Worm (Caenorhabditis elegans) whole organism, L1 larva: ENCODE results near the gene amx-1.

Source experiments
- C04F5.9 ChIP-seq: sonication (generic microtip); optimal IDR thresholded peaks from 2 replicates; lab custom pipeline; 2016; ENCODE audit warnings: missing genetic modification characterization, missing compliant biosample characterization
- C34B4.2 ChIP-seq: sonication (generic microtip); optimal IDR thresholded peaks from 2 replicates; lab custom pipeline; 2017; ENCODE audit warnings: mild to moderate bottlenecking, missing genetic modification characterization, missing compliant biosample characterization
- F16B12.6 ChIP-seq: fragments of 150-350 bp; optimal IDR thresholded peaks from 2 replicates; lab custom pipeline; 2014; ENCODE audit warnings: missing biosample characterization, missing genetic modification characterization
- Y116A8C.19 ChIP-seq: sonication (generic microtip); optimal IDR thresholded peaks from 2 replicates; lab custom pipeline; 2016; ENCODE audit warnings: missing compliant biosample characterization, missing genetic modification characterization, borderline replicate concordance
- alr-1 ChIP-seq: fragments of 200-800 bp; sonication (Bioruptor generic); optimal IDR thresholded peaks from 2 replicates; lab custom pipeline; 2018; ENCODE audit warnings: borderline replicate concordance, mild to moderate bottlenecking, missing genetic modification characterization, missing compliant biosample characterization
- aly-2 ChIP-seq: fragments of 150-350 bp; optimal IDR thresholded peaks from 2 replicates; lab custom pipeline; 2014; ENCODE audit warnings: missing biosample characterization, missing genetic modification characterization
- blmp-1 ChIP-seq: fragments of 150-350 bp; optimal IDR thresholded peaks from 2 replicates; lab custom pipeline; 2014; ENCODE audit warnings: missing biosample characterization, missing genetic modification characterization
- ceh-82 ChIP-seq, 3 experiments: fragments of 150-350 bp in 1 of 3; sonication (generic microtip) in 2 of 3; optimal IDR thresholded peaks; 2 replicates each; lab custom pipeline; 2014 to 2017; ENCODE audit warnings: missing biosample characterization in 3 of 3, missing genetic modification characterization in 3 of 3
- ceh-90 ChIP-seq: sonication (generic microtip); optimal IDR thresholded peaks from 2 replicates; lab custom pipeline; 2016; ENCODE audit warnings: missing genetic modification characterization, missing compliant biosample characterization
- ces-1 ChIP-seq: fragments of 150-350 bp; optimal IDR thresholded peaks from 2 replicates; lab custom pipeline; 2014; ENCODE audit warnings: missing biosample characterization, missing genetic modification reagents, missing genetic modification characterization
- dpl-1 ChIP-seq, 3 experiments: fragments of 150-350 bp in 2 of 3; sonication (generic microtip) in 1 of 3; optimal IDR thresholded peaks; 2 replicates each; lab custom pipeline; 2014 to 2017; ENCODE audit warnings: missing biosample characterization in 3 of 3, missing genetic modification characterization in 3 of 3, missing genetic modification reagents in 3 of 3
- dsc-1 ChIP-seq: sonication (generic microtip); optimal IDR thresholded peaks from 2 replicates; lab custom pipeline; 2016; ENCODE audit warnings: mild to moderate bottlenecking, missing genetic modification characterization, missing compliant biosample characterization
- efl-1 ChIP-seq, 4 experiments: fragments of 150-350 bp; optimal IDR thresholded peaks in 3 of 4; peaks in 1 of 4; 1 replicate in 1 of 4; 2 replicates in 3 of 4; lab custom pipeline; 2014; ENCODE audit warnings: missing biosample characterization in 2 of 4, missing genetic modification characterization in 2 of 4, missing genetic modification reagents in 2 of 4
- efl-3 ChIP-seq: fragments of 200-800 bp; sonication (Bioruptor generic); optimal IDR thresholded peaks from 2 replicates; lab custom pipeline; 2018; ENCODE audit warnings: mild to moderate bottlenecking, missing genetic modification characterization, missing compliant biosample characterization
- elt-2 ChIP-seq: sonication (generic microtip); optimal IDR thresholded peaks from 2 replicates; lab custom pipeline; 2016; ENCODE audit warnings: missing genetic modification characterization, mild to moderate bottlenecking, inconsistent platforms, missing compliant biosample characterization, missing genetic modification reagents
- elt-3 ChIP-seq, 6 experiments: fragments of 150-350 bp in 1 of 6; sonication (generic microtip); optimal IDR thresholded peaks; 2 replicates each; lab custom pipeline; 2017 to 2018; ENCODE audit warnings: missing biosample characterization in 6 of 6, missing genetic modification characterization in 6 of 6, inconsistent platforms in 1 of 6
- ets-5 ChIP-seq: fragments of 200-800 bp; sonication (Bioruptor generic); IDR thresholded peaks from 2 replicates; pipeline ENCODE4 v1.3.6; 2022; ENCODE audit warnings: missing genetic modification characterization, missing compliant biosample characterization
- fkh-10 ChIP-seq: sonication (generic microtip); optimal IDR thresholded peaks from 2 replicates; lab custom pipeline; 2017; ENCODE audit warnings: missing biosample characterization, missing genetic modification reagents, missing genetic modification characterization
- fkh-4 ChIP-seq: sonication (generic microtip); optimal IDR thresholded peaks from 2 replicates; lab custom pipeline; 2016; ENCODE audit warnings: missing compliant biosample characterization, missing genetic modification characterization, borderline replicate concordance
- fkh-8 ChIP-seq: sonication (generic microtip); optimal IDR thresholded peaks from 2 replicates; lab custom pipeline; 2016; ENCODE audit warnings: mild to moderate bottlenecking, missing genetic modification characterization, missing compliant biosample characterization
- fos-1 ChIP-seq: fragments of 150-350 bp; optimal IDR thresholded peaks from 2 replicates; lab custom pipeline; 2014; ENCODE audit warnings: missing biosample characterization, missing genetic modification characterization
- grh-1 ChIP-seq: fragments of 200-800 bp; sonication (Bioruptor generic); IDR thresholded peaks from 2 replicates; pipeline ENCODE4 v1.3.6; 2022; ENCODE audit warnings: missing genetic modification reagents, missing genetic modification characterization, missing compliant biosample characterization
- hlh-4 ChIP-seq: sonication (generic microtip); optimal IDR thresholded peaks from 2 replicates; lab custom pipeline; 2016; ENCODE audit warnings: mild to moderate bottlenecking, missing genetic modification characterization, missing compliant biosample characterization
- hpl-2 ChIP-seq: fragments of 150-350 bp; optimal IDR thresholded peaks from 2 replicates; lab custom pipeline; 2014; ENCODE audit warnings: missing biosample characterization, missing genetic modification reagents, missing genetic modification characterization
- isw-1 ChIP-seq: fragments of 200-800 bp; sonication (Bioruptor generic); IDR thresholded peaks from 2 replicates; pipeline ENCODE4 v1.3.6; 2022; ENCODE audit warnings: missing genetic modification characterization, missing compliant biosample characterization
- lin-15B ChIP-seq: fragments of 150-350 bp; sonication (generic microtip); optimal IDR thresholded peaks from 3 replicates; lab custom pipeline; 2014; ENCODE audit warnings: missing biosample characterization, missing genetic modification characterization
- lin-39 ChIP-seq: fragments of 150-350 bp; optimal IDR thresholded peaks from 2 replicates; lab custom pipeline; 2014; ENCODE audit warnings: missing biosample characterization, missing genetic modification reagents, missing genetic modification characterization
- lir-3 ChIP-seq: sonication (generic microtip); optimal IDR thresholded peaks from 2 replicates; lab custom pipeline; 2016; ENCODE audit warnings: mild to moderate bottlenecking, missing genetic modification characterization, moderate library complexity, missing compliant biosample characterization; ENCODE audit not compliant: poor library complexity
- mab-9 ChIP-seq: fragments of 200-800 bp; sonication (Bioruptor generic); IDR thresholded peaks from 2 replicates; pipeline ENCODE4 v1.3.6; 2022; ENCODE audit warnings: missing genetic modification reagents, missing genetic modification characterization, missing compliant biosample characterization
- mdl-1 ChIP-seq, 2 experiments: fragments of 150-350 bp; optimal IDR thresholded peaks; 2 replicates each; lab custom pipeline; 2014 to 2017; ENCODE audit warnings: missing biosample characterization in 2 of 2, missing genetic modification characterization in 2 of 2, inconsistent platforms in 1 of 2
- mef-2 ChIP-seq: fragments of 150-350 bp; optimal IDR thresholded peaks from 2 replicates; lab custom pipeline; 2014; ENCODE audit warnings: missing biosample characterization, missing genetic modification characterization
- mep-1 ChIP-seq: fragments of 150-350 bp; optimal IDR thresholded peaks from 2 replicates; lab custom pipeline; 2014; ENCODE audit warnings: missing biosample characterization, missing genetic modification characterization
- nhr-11 ChIP-seq: fragments of 150-350 bp; optimal IDR thresholded peaks from 2 replicates; lab custom pipeline; 2014; ENCODE audit warnings: missing biosample characterization, missing genetic modification characterization
- nhr-28 ChIP-seq: fragments of 150-350 bp; optimal IDR thresholded peaks from 2 replicates; lab custom pipeline; 2014; ENCODE audit warnings: missing biosample characterization, missing genetic modification characterization
- nhr-47 ChIP-seq: sonication (generic microtip); optimal IDR thresholded peaks from 2 replicates; lab custom pipeline; 2016; ENCODE audit warnings: mild to moderate bottlenecking, missing genetic modification characterization, moderate library complexity, missing compliant biosample characterization
- nhr-71 ChIP-seq: sonication (generic microtip); optimal IDR thresholded peaks from 2 replicates; lab custom pipeline; 2016; ENCODE audit warnings: mild to moderate bottlenecking, missing genetic modification characterization, moderate library complexity, missing compliant biosample characterization
- nhr-76 ChIP-seq: sonication (generic microtip); optimal IDR thresholded peaks from 2 replicates; lab custom pipeline; 2017; ENCODE audit warnings: missing biosample characterization, missing genetic modification characterization
- nhr-85 ChIP-seq: sonication (generic microtip); peaks from one replicate; lab custom pipeline; 2016; ENCODE audit warnings: missing genetic modification characterization, inconsistent platforms, missing compliant biosample characterization
- pag-3 ChIP-seq: sonication (generic microtip); optimal IDR thresholded peaks from 2 replicates; lab custom pipeline; 2017; ENCODE audit warnings: missing genetic modification characterization, mild to moderate bottlenecking, missing compliant biosample characterization, antibody characterized with exemption, borderline replicate concordance; ENCODE audit not compliant: insufficient read depth
- pqm-1 ChIP-seq: sonication (generic microtip); optimal IDR thresholded peaks from 3 replicates; lab custom pipeline; 2017; ENCODE audit warnings: missing biosample characterization, missing genetic modification characterization
- skn-1 ChIP-seq: fragments of 150-350 bp; optimal IDR thresholded peaks from 2 replicates; lab custom pipeline; 2014; ENCODE audit warnings: missing biosample characterization, missing genetic modification characterization
- snpc-4 ChIP-seq: fragments of 150-350 bp; optimal IDR thresholded peaks from 2 replicates; lab custom pipeline; 2014; ENCODE audit warnings: missing biosample characterization, missing genetic modification characterization
- sup-37 ChIP-seq: fragments of 200-800 bp; sonication (Bioruptor generic); optimal IDR thresholded peaks from 2 replicates; lab custom pipeline; 2018; ENCODE audit warnings: mild to moderate bottlenecking, missing genetic modification characterization, missing compliant biosample characterization
- tlp-1 ChIP-seq: fragments of 150-350 bp; optimal IDR thresholded peaks from 2 replicates; lab custom pipeline; 2014; ENCODE audit warnings: missing biosample characterization, missing genetic modification characterization
- unc-30 ChIP-seq: sonication (generic microtip); optimal IDR thresholded peaks from 2 replicates; lab custom pipeline; 2017; ENCODE audit warnings: missing biosample characterization, missing genetic modification characterization
- unc-62 ChIP-seq: fragments of 150-350 bp; optimal IDR thresholded peaks from 2 replicates; lab custom pipeline; 2014; ENCODE audit warnings: missing biosample characterization, missing genetic modification reagents, missing genetic modification characterization
- unc-86 ChIP-seq: sonication (generic microtip); optimal IDR thresholded peaks from 2 replicates; lab custom pipeline; 2016; ENCODE audit warnings: missing genetic modification characterization, missing compliant biosample characterization
- vab-15 ChIP-seq: sonication (generic microtip); optimal IDR thresholded peaks from 2 replicates; lab custom pipeline; 2017; ENCODE audit warnings: missing genotype, mild to moderate bottlenecking, missing genetic modification characterization, missing compliant biosample characterization
- xbp-1 ChIP-seq: sonication (generic microtip); optimal IDR thresholded peaks from 2 replicates; lab custom pipeline; 2016; ENCODE audit warnings: missing genetic modification characterization, missing compliant biosample characterization
- ztf-11 ChIP-seq, 2 experiments: sonication (generic microtip); optimal IDR thresholded peaks; 2 replicates each; lab custom pipeline; 2016 to 2017; ENCODE audit warnings: missing genetic modification characterization in 2 of 2, missing biosample characterization in 1 of 2, missing compliant biosample characterization in 1 of 2
- ztf-4 ChIP-seq: fragments of 150-350 bp; optimal IDR thresholded peaks from 2 replicates; lab custom pipeline; 2014; ENCODE audit warnings: missing biosample characterization, missing genetic modification characterization

The amx-1 gene

ce11 chrIII:3801379-3801894 is 20.8 kb upstream of the amx-1 start (continued):
- peak; percentile 90 for TF ChIP-seq mef-2 (tag; lab: Kevin White, UChicago)
- peak; percentile 33 for TF ChIP-seq fkh-4 (tag; lab: Kevin White, UChicago)
- peak; percentile 82 for TF ChIP-seq mab-9
- TF ChIP-seq hpl-2 (GFP tag; lab: Kevin White, UChicago) = peak; percentile 87
- no peak for TF ChIP-seq ets-5
- TF ChIP-seq nhr-47 (tag; lab: Kevin White, UChicago) = peak; percentile 97
- peak; percentile 97 for TF ChIP-seq ztf-4
- peak; percentile 78 to 97 (median 93) for TF ChIP-seq ceh-82 (tag; optimal IDR thresholded peaks at IDR 0.05; lab: Kevin White, UChicago)
- peak; percentile 90 for TF ChIP-seq isw-1 (GFP tag; lab: Robert Waterston, UW)
- no peak for TF ChIP-seq ceh-90
- TF ChIP-seq lin-15B (tag; lab: Kevin White, UChicago) = peak; percentile 43
- TF ChIP-seq efl-3 (GFP tag; lab: Kevin White, UChicago) = no peak
- peak; percentile 71 to 75 (median 74) for TF ChIP-seq dpl-1 (GFP tag; optimal IDR thresholded peaks at IDR 0.05; lab: Kevin White, UChicago)
- peak; percentile 98 for TF ChIP-seq fkh-10 (GFP tag; lab: Kevin White, UChicago)
- no peak for TF ChIP-seq alr-1
- TF ChIP-seq dsc-1 (tag; lab: Kevin White, UChicago) = peak; percentile 90
- no peak for TF ChIP-seq unc-62 (GFP tag; lab: Kevin White, UChicago)
- TF ChIP-seq fkh-8 = peak; percentile 98
- peak; percentile 78 for TF ChIP-seq snpc-4 (tag; lab: Kevin White, UChicago)
- peak; percentile 62 for TF ChIP-seq elt-2
- TF ChIP-seq mep-1 = peak; percentile 95
- peak; percentile 57 for TF ChIP-seq pqm-1 (tag; lab: Kevin White, UChicago)
- TF ChIP-seq xbp-1 = peak; percentile 92
- no peak for TF ChIP-seq Y116A8C.19
- TF ChIP-seq ztf-11 (tag; optimal IDR thresholded peaks at IDR 0.05; lab: Kevin White, UChicago) = peak in 1 of 2 experiments; percentile 77
- TF ChIP-seq nhr-71 (tag; lab: Kevin White, UChicago) = peak; percentile 99
- TF ChIP-seq aly-2 = peak; percentile 74
- TF ChIP-seq unc-86 = peak; percentile 97
- peak; percentile 43 for TF ChIP-seq C04F5.9 (tag; lab: Kevin White, UChicago)
- peak; percentile 98 for TF ChIP-seq nhr-85 (tag; lab: Kevin White, UChicago)
- peak; percentile 51 for TF ChIP-seq F16B12.6 (tag; lab: Kevin White, UChicago)
- no peak for TF ChIP-seq ces-1
- TF ChIP-seq unc-30 (tag; lab: Kevin White, UChicago) = no peak
- peak; percentile 90 for TF ChIP-seq grh-1 (GFP tag; lab: Robert Waterston, UW)
- TF ChIP-seq mdl-1 (tag; optimal IDR thresholded peaks at IDR 0.05; lab: Kevin White, UChicago) = peak; percentile 96 to 100
- TF ChIP-seq fos-1 (tag; lab: Kevin White, UChicago) = peak; percentile 96
- TF ChIP-seq tlp-1 (tag; lab: Kevin White, UChicago) = no peak
- TF ChIP-seq nhr-11 (tag; lab: Kevin White, UChicago) = peak; percentile 95
- peak; percentile 89 to 93 for TF ChIP-seq efl-1 (optimal IDR thresholded peaks at IDR 0.05; lab: Kevin White, UChicago)
- peak; percentile 71 to 96 for TF ChIP-seq efl-1 (GFP tag; optimal IDR thresholded peaks at IDR 0.05 in 1 of 2; lab: Kevin White, UChicago)
- TF ChIP-seq lir-3 (tag; lab: Kevin White, UChicago) = peak; percentile 90
- no peak for TF ChIP-seq C34B4.2 (tag; lab: Kevin White, UChicago)
- TF ChIP-seq elt-3 (tag; optimal IDR thresholded peaks at IDR 0.05; lab: Kevin White, UChicago) = peak in 5 of 6 experiments; percentile 59 to 91 (median 81)
- TF ChIP-seq vab-15 (tag; lab: Kevin White, UChicago) = no peak
- peak; percentile 61 for TF ChIP-seq nhr-28
- peak; percentile 90 for TF ChIP-seq skn-1 (tag; lab: Kevin White, UChicago)
- TF ChIP-seq hlh-4 (tag; lab: Kevin White, UChicago) = no peak
- peak; percentile 89 for TF ChIP-seq blmp-1 (tag; lab: Kevin White, UChicago)
- peak; percentile 51 for TF ChIP-seq pag-3 (tag; lab: Kevin White, UChicago)
- TF ChIP-seq lin-39 (tag; lab: Kevin White, UChicago) = peak; percentile 77
- TF ChIP-seq sup-37 (GFP tag; lab: Kevin White, UChicago) = peak; percentile 79
- no peak for TF ChIP-seq nhr-76
